Worm (Caenorhabditis elegans) whole organism, L4 larva: ENCODE data around the gene gpa-12.

Experiments used
- ZK337.2 ChIP-seq: fragments of 200-800 bp; sonication (Bioruptor generic); IDR thresholded peaks from 2 replicates; pipeline ENCODE4 v1.3.6; 2022; ENCODE audit warnings: missing genetic modification reagents, missing genetic modification characterization, missing compliant biosample characterization
- aly-2 ChIP-seq: sonication (generic microtip); optimal IDR thresholded peaks from 2 replicates; lab custom pipeline; 2018; ENCODE audit warnings: missing biosample characterization, missing genetic modification characterization
- ama-1 ChIP-seq: fragments of 150-350 bp; optimal IDR thresholded peaks from 2 replicates; lab custom pipeline; 2014; ENCODE audit warnings: inconsistent platforms, mixed read lengths
- ces-1 ChIP-seq: fragments of 150-350 bp; sonication (generic microtip); optimal IDR thresholded peaks from 4 replicates; lab custom pipeline; 2014; ENCODE audit warnings: missing biosample characterization, missing genetic modification reagents, missing genetic modification characterization
- mep-1 ChIP-seq: fragments of 150-350 bp; sonication (generic microtip); optimal IDR thresholded peaks from 3 replicates; lab custom pipeline; 2014; ENCODE audit warnings: missing biosample characterization, missing genetic modification characterization
- nhr-6 ChIP-seq: fragments of 150-350 bp; optimal IDR thresholded peaks from 2 replicates; lab custom pipeline; 2014; ENCODE audit warnings: missing biosample characterization, missing genetic modification characterization
- pqm-1 ChIP-seq: sonication (generic microtip); optimal IDR thresholded peaks from 2 replicates; lab custom pipeline; 2017; ENCODE audit warnings: missing biosample characterization, missing genetic modification characterization
- skn-1 ChIP-seq: fragments of 150-350 bp; optimal IDR thresholded peaks from 2 replicates; lab custom pipeline; 2014; ENCODE audit warnings: missing biosample characterization, missing genetic modification characterization
- tag-97 ChIP-seq: fragments of 200-800 bp; sonication (Bioruptor generic); IDR thresholded peaks from 2 replicates; pipeline ENCODE4 v1.3.6; 2022; ENCODE audit warnings: missing genetic modification characterization, missing compliant biosample characterization
- unc-62 ChIP-seq, 3 experiments: fragments of 150-350 bp in 1 of 3; sonication (generic microtip); optimal IDR thresholded peaks in 2 of 3; peaks in 1 of 3; 1 replicate in 1 of 3; 2 replicates in 2 of 3; lab custom pipeline; 2014 to 2017; ENCODE audit warnings: missing biosample characterization in 3 of 3, missing genetic modification characterization in 3 of 3, missing genetic modification reagents in 3 of 3, missing genotype in 1 of 3

ce11 chrX:9232037-9232436, 11.3 kb upstream of the gpa-12 start, which contains the start of gene vav-1:
- no peak for TF ChIP-seq aly-2 (tag; lab: Kevin White, UChicago)
- TF ChIP-seq skn-1 (tag; lab: Kevin White, UChicago), result no peak
- no peak for TF ChIP-seq nhr-6 (tag; lab: Kevin White, UChicago)
- TF ChIP-seq unc-62 (GFP tag; optimal IDR thresholded peaks at IDR 0.05 in 1 of 2; lab: Kevin White, UChicago), result no peak
- TF ChIP-seq unc-62 (tag; optimal IDR thresholded peaks at IDR 0.05; lab: Kevin White, UChicago), result no peak
- TF ChIP-seq ZK337.2, result no peak
- no peak for TF ChIP-seq tag-97 (GFP tag; lab: Robert Waterston, UW)
- no peak for TF ChIP-seq ces-1 (GFP tag; lab: Kevin White, UChicago)
- TF ChIP-seq ama-1 (lab: Kevin White, UChicago), result no peak
- no peak for TF ChIP-seq mep-1 (tag; lab: Kevin White, UChicago)
- TF ChIP-seq pqm-1, result no peak
